Fruit fly (Drosophila melanogaster): Measurements from ENCODE around the gene KrT95D.

The KrT95D gene

dm6 chr3R:24068830-24069229 is 37.2 kb upstream of the KrT95D start (continued):
- no peak for TF ChIP-seq bcd (GFP tag; optimal IDR thresholded peaks at IDR 0.05)
- TF ChIP-seq CG32532 (GFP tag; IDR thresholded peaks at IDR 0.05) = peak; percentile 57; the same call in 1 of the 2 replicates
- TF ChIP-seq CG3995 (GFP tag; optimal IDR thresholded peaks at IDR 0.05) = no peak
- TF ChIP-seq CG14050 (GFP tag; IDR thresholded peaks at IDR 0.05) = peak; percentile 37; the same call in 1 of the 3 replicates
- no peak for TF ChIP-seq mirr (GFP tag; optimal IDR thresholded peaks at IDR 0.05)
- TF ChIP-seq HLH3B (GFP tag; IDR thresholded peaks at IDR 0.05) = no peak
- TF ChIP-seq CG30403 (GFP tag; optimal IDR thresholded peaks at IDR 0.05) = peak; percentile 12
- no peak for TF ChIP-seq CG15601 (tag; optimal IDR thresholded peaks at IDR 0.05)
- no peak for TF ChIP-seq CG5180 (GFP tag; optimal IDR thresholded peaks at IDR 0.05)
- TF ChIP-seq CkIIα-i1 (GFP tag; IDR thresholded peaks at IDR 0.05) = no peak
- TF ChIP-seq bab2 (GFP tag; optimal IDR thresholded peaks at IDR 0.05) = peak; percentile 22
- TF ChIP-seq Oli (tag; optimal IDR thresholded peaks at IDR 0.05) = no peak
- TF ChIP-seq Ets65A (GFP tag) = no peak
- TF ChIP-seq Hand (GFP tag; optimal IDR thresholded peaks at IDR 0.05) = peak; percentile 9
- no peak for TF ChIP-seq CG15696 (tag; optimal IDR thresholded peaks at IDR 0.05)
- TF ChIP-seq disco-r (GFP tag; optimal IDR thresholded peaks at IDR 0.05) = no peak
- no peak for TF ChIP-seq fd102C (GFP tag; optimal IDR thresholded peaks at IDR 0.05)
- no peak for TF ChIP-seq ro (GFP tag; IDR thresholded peaks at IDR 0.05)
- no peak for TF ChIP-seq CG12219 (GFP tag; optimal IDR thresholded peaks at IDR 0.05)
- no peak for TF ChIP-seq CG5245 (GFP tag; optimal IDR thresholded peaks at IDR 0.05)
- no peak for TF ChIP-seq NC2α (GFP tag; optimal IDR thresholded peaks at IDR 0.05)
- TF ChIP-seq CG6272 (GFP tag; IDR thresholded peaks at IDR 0.05) = no peak
- TF ChIP-seq Stat92E (GFP tag; optimal IDR thresholded peaks at IDR 0.05) = no peak
- TF ChIP-seq CG4424 (GFP tag; optimal IDR thresholded peaks at IDR 0.05) = no peak
- no peak for TF ChIP-seq ken (GFP tag; IDR thresholded peaks at IDR 0.05)
- no peak for TF ChIP-seq sima (GFP tag; optimal IDR thresholded peaks at IDR 0.05)
- no peak for TF ChIP-seq rib (GFP tag; IDR thresholded peaks at IDR 0.05)
- TF ChIP-seq CG11398 (GFP tag; optimal IDR thresholded peaks at IDR 0.05) = no peak
- TF ChIP-seq Usf (GFP tag; optimal IDR thresholded peaks at IDR 0.05) = no peak
- TF ChIP-seq bbx (GFP tag; IDR thresholded peaks at IDR 0.05; ENCODE audit: partially characterized antibody) = no peak
- TF ChIP-seq CG7786 (GFP tag; optimal IDR thresholded peaks at IDR 0.05) = no peak
- no peak for TF ChIP-seq dmrt99B (tag; optimal IDR thresholded peaks at IDR 0.05)
- TF ChIP-seq CG8924 (tag; optimal IDR thresholded peaks at IDR 0.05) = peak; percentile 3
- TF ChIP-seq row (GFP tag; IDR thresholded peaks at IDR 0.05) = peak; percentile 49; the same call in 2 of the 3 replicates
- no peak for TF ChIP-seq Mad (GFP tag; optimal IDR thresholded peaks at IDR 0.05)
- TF ChIP-seq CG7556 (GFP tag; optimal IDR thresholded peaks at IDR 0.05) = no peak
- TF ChIP-seq ham (GFP tag; IDR thresholded peaks at IDR 0.05) = no peak
- no peak for TF ChIP-seq Poxn (GFP tag; IDR thresholded peaks at IDR 0.05)
- TF ChIP-seq CHES-1-like (GFP tag; optimal IDR thresholded peaks at IDR 0.05) = no peak
- TF ChIP-seq CG9876 (GFP tag; optimal IDR thresholded peaks at IDR 0.05) = no peak
- no peak for TF ChIP-seq NFAT (GFP tag; IDR thresholded peaks at IDR 0.05)
- TF ChIP-seq CG4820 (GFP tag; optimal IDR thresholded peaks at IDR 0.05) = no peak
- no peak for TF ChIP-seq HHEX (GFP tag; optimal IDR thresholded peaks at IDR 0.05)
- no peak for TF ChIP-seq Dfd (GFP tag; optimal IDR thresholded peaks at IDR 0.05)
- no peak for TF ChIP-seq stc (GFP tag; IDR thresholded peaks at IDR 0.05)
- TF ChIP-seq CG7745 (tag; optimal IDR thresholded peaks at IDR 0.05) = no peak
- no peak for TF ChIP-seq Pdp1 (GFP tag; optimal IDR thresholded peaks at IDR 0.05)
- no peak for TF ChIP-seq z (GFP tag; IDR thresholded peaks at IDR 0.05)
- 0 out of 3 replicates have a peak, but pooled peaks have one; percentile 18 for TF ChIP-seq CG11695 (GFP tag; IDR thresholded peaks at IDR 0.05)
- no peak for TF ChIP-seq CG3065 (GFP tag; optimal IDR thresholded peaks at IDR 0.05)
- TF ChIP-seq ftz-f1 (GFP tag; optimal IDR thresholded peaks at IDR 0.05) = no peak
- TF ChIP-seq CG4328 (GFP tag; optimal IDR thresholded peaks at IDR 0.05) = no peak
- no peak for TF ChIP-seq Bteb2 (GFP tag; optimal IDR thresholded peaks at IDR 0.05)

Data from whole organism, embryonic.